Worm (Caenorhabditis elegans) whole organism, early embryonic: ENCODE measurements around the gene tmem-120.

Source experiments
- F13C5.2 ChIP-seq: sonication (generic microtip); optimal IDR thresholded peaks from 2 replicates; lab custom pipeline; 2017; ENCODE audit warnings: mild to moderate bottlenecking, missing genetic modification characterization, inconsistent platforms, missing compliant biosample characterization
- ceh-36 ChIP-seq: sonication (generic microtip); optimal IDR thresholded peaks from 2 replicates; lab custom pipeline; 2016; ENCODE audit warnings: missing genetic modification characterization, inconsistent platforms, missing compliant biosample characterization
- tbx-37 ChIP-seq: fragments of 200-800 bp; sonication (Bioruptor generic); conservative IDR thresholded peaks from 2 replicates; pipeline ENCODE4 v1.3.6; 2022; ENCODE audit warnings: missing genetic modification reagents, missing genetic modification characterization, missing compliant biosample characterization

DNA sequence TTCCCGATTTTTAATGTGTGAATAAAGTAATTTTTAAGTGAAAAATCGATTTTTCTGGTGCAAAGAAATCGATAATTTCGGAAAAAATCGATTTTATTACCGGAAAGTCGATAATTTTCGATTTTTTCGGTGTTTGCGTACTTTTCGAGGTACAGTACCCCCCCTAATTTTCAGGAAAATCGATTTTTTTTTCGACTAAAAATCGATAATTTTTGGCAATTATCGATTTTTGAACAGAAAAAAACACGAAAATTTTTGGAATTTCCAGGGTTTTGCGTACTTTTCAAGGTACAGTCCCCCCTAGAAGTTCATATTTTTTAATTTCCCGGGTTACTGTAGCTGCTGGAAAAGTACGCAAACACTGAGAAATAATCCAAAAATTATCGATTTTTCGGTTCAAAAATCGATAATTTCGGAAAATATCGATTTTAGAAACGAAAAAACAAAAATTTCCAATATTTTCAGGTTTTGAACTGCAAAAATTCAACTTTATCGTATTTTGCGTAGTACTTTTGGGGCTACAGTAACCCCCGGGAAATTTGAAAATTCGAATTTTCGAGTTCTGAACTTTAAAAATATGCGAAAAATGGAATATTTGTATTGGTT is 25.7 kb upstream of the tmem-120 start:
- no peak for TF ChIP-seq ceh-36 (tag; lab: Kevin White, UChicago)
- no peak for TF ChIP-seq F13C5.2 (tag; lab: Kevin White, UChicago)
- no peak for TF ChIP-seq tbx-37 (GFP tag; lab: Robert Waterston, UW)
